Worm (Caenorhabditis elegans): ENCODE results near the gene F08G12.1.

The F08G12.1 gene

ce11 chrX:11299642-11300307 lies 5.9 kb downstream of the F08G12.1 start, which contains the start of the genes snrp-40.1 and F08G12.3:
Gene snrp-40.1 (minus strand): TSS chrX:11299784.
Gene F08G12.3 (plus strand): TSS chrX:11300257.
- no peak for TF ChIP-seq tab-1 (GFP tag; IDR thresholded peaks at IDR 0.05)
- TF ChIP-seq flt-1 (GFP tag; IDR thresholded peaks at IDR 0.05) = peak; percentile 46
- peak; percentile 76 for TF ChIP-seq cog-1 (tag; optimal IDR thresholded peaks at IDR 0.05)

ce11 chrX:11296683-11297365 lies 8.8 kb downstream of the F08G12.1 start, which contains the start of gene inx-2:
Gene inx-2 (minus strand): TSS chrX:11296733.
- no peak for TF ChIP-seq ztf-29 (GFP tag; IDR thresholded peaks at IDR 0.05)
- TF ChIP-seq ref-1 (GFP tag; conservative IDR thresholded peaks at IDR 0.05) = no peak
- TF ChIP-seq tab-1 (GFP tag; IDR thresholded peaks at IDR 0.05) = peak; percentile 77

ce11 chrX:11290528-11290927 lies 15.1 kb downstream of the F08G12.1 start:
- TF ChIP-seq klf-2 (GFP tag; conservative IDR thresholded peaks at IDR 0.05) (no peak), ztf-23 (GFP tag; IDR thresholded peaks at IDR 0.05) (no peak), T22C8.4 (GFP tag; IDR thresholded peaks at IDR 0.05) (peak; percentile 64), ref-1 (GFP tag; conservative IDR thresholded peaks at IDR 0.05) (no peak), cog-1 (tag; optimal IDR thresholded peaks at IDR 0.05) (no peak), flt-1 (GFP tag; IDR thresholded peaks at IDR 0.05) (0 out of 2 replicates have a peak, but pooled peaks have one; percentile 28), tab-1 (GFP tag; IDR thresholded peaks at IDR 0.05) (no peak), ztf-29 (GFP tag; IDR thresholded peaks at IDR 0.05) (no peak), med-1 (GFP tag; optimal IDR thresholded peaks at IDR 0.05; ENCODE audit: insufficient read depth) (no peak)

- TF ChIP-seq med-1 (GFP tag; optimal IDR thresholded peaks at IDR 0.05; ENCODE audit: insufficient read depth) (no peak), flt-1 (GFP tag; IDR thresholded peaks at IDR 0.05) (no peak), klf-2 (GFP tag; conservative IDR thresholded peaks at IDR 0.05) (no peak), tab-1 (GFP tag; IDR thresholded peaks at IDR 0.05) (no peak), ref-1 (GFP tag; conservative IDR thresholded peaks at IDR 0.05) (no peak), cog-1 (tag; optimal IDR thresholded peaks at IDR 0.05) (no peak), ztf-29 (GFP tag; IDR thresholded peaks at IDR 0.05) (no peak), T22C8.4 (GFP tag; IDR thresholded peaks at IDR 0.05) (no peak), ztf-23 (GFP tag; IDR thresholded peaks at IDR 0.05) (no peak)
These were observed 15.7 kb downstream of the F08G12.1 start for ce11 chrX:11289925-11290324.

- TF ChIP-seq flt-1 (GFP tag; IDR thresholded peaks at IDR 0.05) (no peak), ztf-29 (GFP tag; IDR thresholded peaks at IDR 0.05) (no peak), med-1 (GFP tag; optimal IDR thresholded peaks at IDR 0.05; ENCODE audit: insufficient read depth) (no peak), ztf-23 (GFP tag; IDR thresholded peaks at IDR 0.05) (no peak), ref-1 (GFP tag; conservative IDR thresholded peaks at IDR 0.05) (no peak), tab-1 (GFP tag; IDR thresholded peaks at IDR 0.05) (no peak), cog-1 (tag; optimal IDR thresholded peaks at IDR 0.05) (no peak), klf-2 (GFP tag; conservative IDR thresholded peaks at IDR 0.05) (no peak), T22C8.4 (GFP tag; IDR thresholded peaks at IDR 0.05) (no peak)
These were observed 18.1 kb downstream of the F08G12.1 start, which contains the start of gene F38B2.4 for ce11 chrX:11287617-11288016. Gene F38B2.4 (minus strand): TSS chrX:11287717.

- no peak for TF ChIP-seq ztf-29 (GFP tag; IDR thresholded peaks at IDR 0.05)
- no peak for TF ChIP-seq tab-1 (GFP tag; IDR thresholded peaks at IDR 0.05)
- no peak for TF ChIP-seq T22C8.4 (GFP tag; IDR thresholded peaks at IDR 0.05)
- no peak for TF ChIP-seq flt-1 (GFP tag; IDR thresholded peaks at IDR 0.05)
- no peak for TF ChIP-seq ref-1 (GFP tag; conservative IDR thresholded peaks at IDR 0.05)
- no peak for TF ChIP-seq cog-1 (tag; optimal IDR thresholded peaks at IDR 0.05)
- no peak for TF ChIP-seq med-1 (GFP tag; optimal IDR thresholded peaks at IDR 0.05; ENCODE audit: insufficient read depth)
- TF ChIP-seq klf-2 (GFP tag; conservative IDR thresholded peaks at IDR 0.05) = no peak
- no peak for TF ChIP-seq ztf-23 (GFP tag; IDR thresholded peaks at IDR 0.05)
These were observed 19.4 kb downstream of the F08G12.1 start, which contains the start of gene F38B2.3 for ce11 chrX:11286246-11286645. Gene F38B2.3 (minus strand): TSS chrX:11286346.

ce11 chrX:11281148-11281547 lies 24.5 kb downstream of the F08G12.1 start, which contains the start of gene F38B2.6:
Gene F38B2.6 (minus strand): TSS chrX:11281248.
- TF ChIP-seq cog-1 (tag; optimal IDR thresholded peaks at IDR 0.05) = no peak
- no peak for TF ChIP-seq ztf-23 (GFP tag; IDR thresholded peaks at IDR 0.05)
- no peak for TF ChIP-seq med-1 (GFP tag; optimal IDR thresholded peaks at IDR 0.05; ENCODE audit: insufficient read depth)
- no peak for TF ChIP-seq flt-1 (GFP tag; IDR thresholded peaks at IDR 0.05)
- TF ChIP-seq T22C8.4 (GFP tag; IDR thresholded peaks at IDR 0.05) = no peak
- no peak for TF ChIP-seq tab-1 (GFP tag; IDR thresholded peaks at IDR 0.05)
- no peak for TF ChIP-seq ref-1 (GFP tag; conservative IDR thresholded peaks at IDR 0.05)

ce11 chrX:11279276-11279675 lies 26.4 kb downstream of the F08G12.1 start, which contains the start of gene F38B2.2:
Gene F38B2.2 (minus strand): TSS chrX:11279376.
- TF ChIP-seq T22C8.4 (GFP tag; IDR thresholded peaks at IDR 0.05) (no peak), klf-2 (GFP tag; conservative IDR thresholded peaks at IDR 0.05) (no peak), cog-1 (tag; optimal IDR thresholded peaks at IDR 0.05) (no peak), ref-1 (GFP tag; conservative IDR thresholded peaks at IDR 0.05) (no peak), med-1 (GFP tag; optimal IDR thresholded peaks at IDR 0.05; ENCODE audit: insufficient read depth) (no peak), ztf-29 (GFP tag; IDR thresholded peaks at IDR 0.05) (no peak), flt-1 (GFP tag; IDR thresholded peaks at IDR 0.05) (no peak), tab-1 (GFP tag; IDR thresholded peaks at IDR 0.05) (no peak), ztf-23 (GFP tag; IDR thresholded peaks at IDR 0.05) (no peak)

- TF ChIP-seq ref-1 (GFP tag; conservative IDR thresholded peaks at IDR 0.05) (no peak), ztf-29 (GFP tag; IDR thresholded peaks at IDR 0.05) (no peak), flt-1 (GFP tag; IDR thresholded peaks at IDR 0.05) (no peak), T22C8.4 (GFP tag; IDR thresholded peaks at IDR 0.05) (no peak), tab-1 (GFP tag; IDR thresholded peaks at IDR 0.05) (no peak)
These were observed 34.8 kb downstream of the F08G12.1 start, which contains the start of gene ifa-1 for ce11 chrX:11270882-11271281. Gene ifa-1 (plus strand): TSS chrX:11271182.

All from whole organism, midembryonic.